Worm (Caenorhabditis elegans) whole organism, L4/young adult: ENCODE results near the gene sec-23.

Experiments
- W03F9.2 ChIP-seq: fragments of 150-350 bp; optimal IDR thresholded peaks from 2 replicates; lab custom pipeline; 2014; ENCODE audit warnings: missing biosample characterization, missing genetic modification characterization
- dao-5 ChIP-seq: sonication (generic microtip); optimal IDR thresholded peaks from 2 replicates; lab custom pipeline; 2016; ENCODE audit warnings: missing genotype, missing genetic modification characterization, moderate library complexity, missing compliant biosample characterization
- him-1 ChIP-seq: sonication (generic microtip); optimal IDR thresholded peaks from 2 replicates; lab custom pipeline; 2016; ENCODE audit warnings: missing genotype, missing genetic modification reagents, missing genetic modification characterization, missing compliant biosample characterization

- TF ChIP-seq him-1 (tag; lab: Kevin White, UChicago) = no peak
- no peak for TF ChIP-seq dao-5 (tag; lab: Kevin White, UChicago)
- TF ChIP-seq W03F9.2 (tag; lab: Kevin White, UChicago) = no peak
Measured at ce11 chrV:20151855-20152254, 60.8 kb downstream of the sec-23 start.
